Fruit fly (Drosophila melanogaster): ENCODE measurements around the gene neur.

Gene neur

dm6 chr3R:8998243-8998642 is 41.0 kb downstream of the neur start:
- TF ChIP-seq OdsH (GFP tag; optimal IDR thresholded peaks at IDR 0.05) (no peak), tai (GFP tag; optimal IDR thresholded peaks at IDR 0.05) (no peak), Vsx2 (GFP tag; optimal IDR thresholded peaks at IDR 0.05; ENCODE audit: partially characterized antibody) (no peak), h (GFP tag; optimal IDR thresholded peaks at IDR 0.05) (no peak), dmrt93B (GFP tag; optimal IDR thresholded peaks at IDR 0.05) (no peak), CG9705 (GFP tag; optimal IDR thresholded peaks at IDR 0.05) (no peak), br (GFP tag; optimal IDR thresholded peaks at IDR 0.05) (no peak), Hr83 (GFP tag; optimal IDR thresholded peaks at IDR 0.05; ENCODE audit: poor library complexity, severe bottlenecking) (no peak), usp (GFP tag; optimal IDR thresholded peaks at IDR 0.05) (no peak), Dif (GFP tag; optimal IDR thresholded peaks at IDR 0.05; ENCODE audit: partially characterized antibody) (no peak), CrebA (GFP tag; optimal IDR thresholded peaks at IDR 0.05; ENCODE audit: borderline replicate concordance) (no peak), psq (GFP tag; optimal IDR thresholded peaks at IDR 0.05) (no peak), brk (GFP tag; optimal IDR thresholded peaks at IDR 0.05) (no peak), ey (GFP tag; optimal IDR thresholded peaks at IDR 0.05) (no peak), lola (GFP tag; optimal IDR thresholded peaks at IDR 0.05) (no peak), woc (GFP tag; optimal IDR thresholded peaks at IDR 0.05) (no peak), Mio (GFP tag; optimal IDR thresholded peaks at IDR 0.05) (no peak), dl (GFP tag; optimal IDR thresholded peaks at IDR 0.05; ENCODE audit: insufficient read depth in 1 of 2, partially characterized antibody in 2 of 2) (no peak), jim (GFP tag; optimal IDR thresholded peaks at IDR 0.05) (no peak), Dfd (GFP tag; optimal IDR thresholded peaks at IDR 0.05) (no peak)

DNA sequence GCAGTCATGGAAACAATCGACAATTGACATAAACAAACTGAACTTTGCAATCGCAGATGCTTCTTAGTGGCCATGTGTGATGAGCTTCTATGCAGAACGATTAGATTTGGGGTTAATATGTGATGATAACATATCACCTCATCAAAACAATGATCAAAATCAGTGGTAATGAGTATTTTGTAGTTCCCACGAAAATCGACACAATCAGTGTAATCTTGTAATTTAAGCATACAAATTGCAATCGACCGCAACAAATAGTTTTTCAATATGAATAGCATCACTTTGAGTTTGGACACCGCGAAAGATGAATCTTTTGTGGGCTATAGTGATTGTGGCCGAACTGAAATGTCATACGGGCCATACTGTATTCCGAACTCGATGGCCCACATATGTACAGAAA is 41.9 kb downstream of the neur start, which contains the start of gene CG11977:
TSS of gene CG11977 (plus strand) at position 301 of the 400 bp plus-strand sequence.
- no peak for TF ChIP-seq Vsx2 (GFP tag; optimal IDR thresholded peaks at IDR 0.05; ENCODE audit: partially characterized antibody)
- no peak for TF ChIP-seq dsf (GFP tag; optimal IDR thresholded peaks at IDR 0.05; ENCODE audit: borderline replicate concordance)
- TF ChIP-seq brk (GFP tag; optimal IDR thresholded peaks at IDR 0.05), result no peak
- no peak for TF ChIP-seq fru (GFP tag; optimal IDR thresholded peaks at IDR 0.05)
- TF ChIP-seq pan (optimal IDR thresholded peaks at IDR 0.05), result no peak
- TF ChIP-seq GATAd (GFP tag; optimal IDR thresholded peaks at IDR 0.05), result no peak
- no peak for TF ChIP-seq Rel (GFP tag; optimal IDR thresholded peaks at IDR 0.05)
- TF ChIP-seq Rel (tag; optimal IDR thresholded peaks at IDR 0.05), result no peak
- no peak for TF ChIP-seq dmrt93B (GFP tag; optimal IDR thresholded peaks at IDR 0.05)
- no peak for TF ChIP-seq sage (GFP tag; optimal IDR thresholded peaks at IDR 0.05)
- no peak for TF ChIP-seq tai (GFP tag; optimal IDR thresholded peaks at IDR 0.05)
- no peak for TF ChIP-seq Abd-B (GFP tag; optimal IDR thresholded peaks at IDR 0.05)
- no peak for TF ChIP-seq foxo (GFP tag; optimal IDR thresholded peaks at IDR 0.05)
- TF ChIP-seq N (GFP tag; optimal IDR thresholded peaks at IDR 0.05), result no peak
- TF ChIP-seq Hr83 (GFP tag; optimal IDR thresholded peaks at IDR 0.05; ENCODE audit: poor library complexity, severe bottlenecking), result no peak
- no peak for TF ChIP-seq Hnf4 (GFP tag; optimal IDR thresholded peaks at IDR 0.05)
- no peak for TF ChIP-seq Myc (optimal IDR thresholded peaks at IDR 0.05)
- no peak for TF ChIP-seq rgr (GFP tag; optimal IDR thresholded peaks at IDR 0.05)
- no peak for TF ChIP-seq Mio (GFP tag; optimal IDR thresholded peaks at IDR 0.05)

- peak; percentile 64 for TF ChIP-seq sv (GFP tag; optimal IDR thresholded peaks at IDR 0.05)
- TF ChIP-seq Hr78 (GFP tag; optimal IDR thresholded peaks at IDR 0.05), result no peak
- no peak for TF ChIP-seq Dfd (GFP tag; optimal IDR thresholded peaks at IDR 0.05)
- no peak for TF ChIP-seq tai (GFP tag; optimal IDR thresholded peaks at IDR 0.05)
- TF ChIP-seq dmrt93B (GFP tag; optimal IDR thresholded peaks at IDR 0.05), result no peak
- TF ChIP-seq CG9705 (GFP tag; optimal IDR thresholded peaks at IDR 0.05), result peak; percentile 60
- TF ChIP-seq OdsH (GFP tag; optimal IDR thresholded peaks at IDR 0.05), result peak; percentile 80
- no peak for TF ChIP-seq pan (optimal IDR thresholded peaks at IDR 0.05)
- no peak for TF ChIP-seq jim (GFP tag; optimal IDR thresholded peaks at IDR 0.05)
- peak; percentile 28 for TF ChIP-seq Dif (GFP tag; optimal IDR thresholded peaks at IDR 0.05; ENCODE audit: partially characterized antibody)
- peak; percentile 79 for TF ChIP-seq psq (GFP tag; optimal IDR thresholded peaks at IDR 0.05)
- peak; percentile 91 for TF ChIP-seq Hnf4 (GFP tag; optimal IDR thresholded peaks at IDR 0.05)
- peak; percentile 85 for TF ChIP-seq fru (GFP tag; optimal IDR thresholded peaks at IDR 0.05)
- peak; percentile 89 for TF ChIP-seq h (GFP tag; optimal IDR thresholded peaks at IDR 0.05)
- TF ChIP-seq CrebA (GFP tag; optimal IDR thresholded peaks at IDR 0.05; ENCODE audit: borderline replicate concordance), result no peak
- no peak for TF ChIP-seq sage (GFP tag; optimal IDR thresholded peaks at IDR 0.05)
- TF ChIP-seq Sp1 (GFP tag; optimal IDR thresholded peaks at IDR 0.05), result peak; percentile 71
- peak; percentile 92 for TF ChIP-seq woc (GFP tag; optimal IDR thresholded peaks at IDR 0.05)
- TF ChIP-seq CG32264 (GFP tag; optimal IDR thresholded peaks at IDR 0.05), result peak; percentile 3
- TF ChIP-seq Abd-B (GFP tag; optimal IDR thresholded peaks at IDR 0.05), result no peak
- no peak for TF ChIP-seq dl (GFP tag; optimal IDR thresholded peaks at IDR 0.05; ENCODE audit: insufficient read depth in 1 of 2, partially characterized antibody in 2 of 2)
- TF ChIP-seq Mio (GFP tag; optimal IDR thresholded peaks at IDR 0.05), result no peak
- no peak for TF ChIP-seq Vsx2 (GFP tag; optimal IDR thresholded peaks at IDR 0.05; ENCODE audit: partially characterized antibody)
- TF ChIP-seq HLH106 (tag; optimal IDR thresholded peaks at IDR 0.05), result peak; percentile 75
- no peak for TF ChIP-seq N (GFP tag; optimal IDR thresholded peaks at IDR 0.05)
- TF ChIP-seq rgr (GFP tag; optimal IDR thresholded peaks at IDR 0.05), result peak; percentile 84
- TF ChIP-seq brk (GFP tag; optimal IDR thresholded peaks at IDR 0.05), result no peak
- no peak for TF ChIP-seq Rel (GFP tag; optimal IDR thresholded peaks at IDR 0.05)
- peak; percentile 69 for TF ChIP-seq Rel (tag; optimal IDR thresholded peaks at IDR 0.05)
- peak; percentile 98 for TF ChIP-seq Myc (optimal IDR thresholded peaks at IDR 0.05)
- TF ChIP-seq GATAd (GFP tag; optimal IDR thresholded peaks at IDR 0.05), result peak; percentile 60
- TF ChIP-seq lola (GFP tag; optimal IDR thresholded peaks at IDR 0.05), result no peak
- peak; percentile 86 for TF ChIP-seq Jra (GFP tag; optimal IDR thresholded peaks at IDR 0.05)
- peak; percentile 80 for TF ChIP-seq br (GFP tag; optimal IDR thresholded peaks at IDR 0.05)
- TF ChIP-seq ey (GFP tag; optimal IDR thresholded peaks at IDR 0.05), result peak; percentile 84
- peak; percentile 90 for TF ChIP-seq Hr83 (GFP tag; optimal IDR thresholded peaks at IDR 0.05; ENCODE audit: poor library complexity, severe bottlenecking)
- peak; percentile 40 to 89 for TF ChIP-seq foxo (GFP tag; optimal IDR thresholded peaks at IDR 0.05)
- no peak for TF ChIP-seq dsf (GFP tag; optimal IDR thresholded peaks at IDR 0.05; ENCODE audit: borderline replicate concordance)
- no peak for TF ChIP-seq usp (GFP tag; optimal IDR thresholded peaks at IDR 0.05)
Measured at dm6 chr3R:8992928-8993579, 46.2 kb downstream of the neur start, which contains the start of gene CG11975. Gene CG11975 (plus strand): TSS chr3R:8993253.

All from whole organism, wandering third instar larva.